Worm (Caenorhabditis elegans): ENCODE data around the gene Y50E8A.12.

- no peak for TF ChIP-seq T22C8.4 (GFP tag; IDR thresholded peaks at IDR 0.05)
- TF ChIP-seq ref-1 (GFP tag; conservative IDR thresholded peaks at IDR 0.05) = no peak
- no peak for TF ChIP-seq ztf-23 (GFP tag; IDR thresholded peaks at IDR 0.05)
- no peak for TF ChIP-seq ztf-29 (GFP tag; IDR thresholded peaks at IDR 0.05)
- no peak for TF ChIP-seq klf-2 (GFP tag; conservative IDR thresholded peaks at IDR 0.05)
Observed at ce11 chrV:14741233-14741632, 42.8 kb downstream of the Y50E8A.12 start, which contains the start of gene Y50E8A.6.

Measured in whole organism, midembryonic.